Worm (Caenorhabditis elegans) whole organism, L4 larva: ENCODE results near the gene C05C12.5.

Source experiments
- F10B5.3 ChIP-seq: sonication (generic microtip); optimal IDR thresholded peaks from 2 replicates; lab custom pipeline; 2016; ENCODE audit warnings: mild to moderate bottlenecking, missing genetic modification characterization, missing compliant biosample characterization
- F37D6.2 ChIP-seq: sonication (generic microtip); optimal IDR thresholded peaks from 2 replicates; lab custom pipeline; 2016; ENCODE audit warnings: mild to moderate bottlenecking, missing genetic modification characterization, missing compliant biosample characterization
- T20F7.1 ChIP-seq: fragments of 200-800 bp; sonication (Bioruptor generic); optimal IDR thresholded peaks from 2 replicates; lab custom pipeline; 2018; ENCODE audit warnings: mild to moderate bottlenecking, missing genetic modification characterization, missing compliant biosample characterization
- Y75B8A.6 ChIP-seq: fragments of 200-800 bp; sonication (Bioruptor generic); IDR thresholded peaks from 2 replicates; pipeline ENCODE4 v1.3.6; 2022; ENCODE audit warnings: missing genetic modification reagents, missing genetic modification characterization, missing compliant biosample characterization
- aha-1 ChIP-seq: fragments of 150-350 bp; peaks from one replicate; lab custom pipeline; 2014; ENCODE audit warnings: missing biosample characterization, missing genetic modification characterization
- aly-2 ChIP-seq: sonication (generic microtip); optimal IDR thresholded peaks from 2 replicates; lab custom pipeline; 2018; ENCODE audit warnings: missing biosample characterization, missing genetic modification characterization
- arid-1 ChIP-seq: fragments of 200-800 bp; sonication (Bioruptor generic); conservative IDR thresholded peaks from 2 replicates; pipeline ENCODE4 v1.3.6; 2022; ENCODE audit warnings: missing genetic modification reagents, missing genetic modification characterization, missing compliant biosample characterization
- ces-1 ChIP-seq: fragments of 150-350 bp; sonication (generic microtip); optimal IDR thresholded peaks from 4 replicates; lab custom pipeline; 2014; ENCODE audit warnings: missing biosample characterization, missing genetic modification reagents, missing genetic modification characterization
- daf-12 ChIP-seq: fragments of 150-350 bp; optimal IDR thresholded peaks from 2 replicates; lab custom pipeline; 2014; ENCODE audit warnings: missing biosample characterization, missing genetic modification reagents, missing genetic modification characterization
- daf-8 ChIP-seq: fragments of 200-800 bp; sonication (Bioruptor generic); IDR thresholded peaks from 2 replicates; pipeline ENCODE4 v1.3.6; 2022; ENCODE audit warnings: missing genetic modification characterization, missing compliant biosample characterization
- dpl-1 ChIP-seq: fragments of 150-350 bp; optimal IDR thresholded peaks from 2 replicates; lab custom pipeline; 2014; ENCODE audit warnings: missing biosample characterization, missing genetic modification reagents, missing genetic modification characterization
- dve-1 ChIP-seq: sonication (generic microtip); optimal IDR thresholded peaks from 2 replicates; lab custom pipeline; 2017; ENCODE audit warnings: antibody characterized with exemption, mild to moderate bottlenecking, missing genetic modification characterization, missing compliant biosample characterization; ENCODE audit not compliant: insufficient read depth
- fkh-10 ChIP-seq: fragments of 150-350 bp; optimal IDR thresholded peaks from 2 replicates; lab custom pipeline; 2014; ENCODE audit warnings: missing biosample characterization, missing genetic modification reagents, missing genetic modification characterization
- fos-1 ChIP-seq: fragments of 150-350 bp; optimal IDR thresholded peaks from 2 replicates; lab custom pipeline; 2014; ENCODE audit warnings: missing biosample characterization, missing genetic modification characterization
- hif-1 ChIP-seq, 2 experiments: sonication (generic microtip); optimal IDR thresholded peaks; 2 replicates each; lab custom pipeline; 2016 to 2017; ENCODE audit warnings: missing compliant biosample characterization in 2 of 2, missing genetic modification characterization in 2 of 2, missing genetic modification reagents in 2 of 2, missing genotype in 2 of 2, mild to moderate bottlenecking in 1 of 2
- hlh-30 ChIP-seq: sonication (generic microtip); optimal IDR thresholded peaks from 2 replicates; lab custom pipeline; 2017; ENCODE audit warnings: antibody characterized with exemption, mild to moderate bottlenecking, missing genetic modification characterization, missing compliant biosample characterization; ENCODE audit not compliant: insufficient read depth
- hmg-1.1 ChIP-seq: fragments of 200-800 bp; sonication (Bioruptor generic); IDR thresholded peaks from 2 replicates; pipeline ENCODE4 v1.3.6; 2022; ENCODE audit warnings: missing genetic modification reagents, missing genetic modification characterization, missing compliant biosample characterization
- lin-15B ChIP-seq: fragments of 150-350 bp; sonication (generic microtip); optimal IDR thresholded peaks from 3 replicates; lab custom pipeline; 2014; ENCODE audit warnings: missing biosample characterization, missing genetic modification characterization
- lin-38 ChIP-seq: fragments of 200-800 bp; sonication (Bioruptor generic); IDR thresholded peaks from 2 replicates; pipeline ENCODE4 v1.3.6; 2022; ENCODE audit warnings: missing genetic modification reagents, missing genetic modification characterization, missing compliant biosample characterization
- lir-3 ChIP-seq: sonication (generic microtip); optimal IDR thresholded peaks from 2 replicates; lab custom pipeline; 2016; ENCODE audit warnings: mild to moderate bottlenecking, missing genetic modification characterization, missing compliant biosample characterization
- lsy-2 ChIP-seq, 2 experiments: fragments of 150-350 bp in 1 of 2; sonication (generic microtip) in 1 of 2; optimal IDR thresholded peaks; 2 replicates each; lab custom pipeline; 2014 to 2017; ENCODE audit warnings: missing biosample characterization in 2 of 2, missing genetic modification characterization in 2 of 2
- madf-9 ChIP-seq: fragments of 200-800 bp; sonication (Bioruptor generic); conservative IDR thresholded peaks from 2 replicates; pipeline ENCODE4 v1.3.6; 2022; ENCODE audit warnings: missing genetic modification reagents, missing genetic modification characterization, missing compliant biosample characterization
- mdl-1 ChIP-seq, 2 experiments: fragments of 150-350 bp in 1 of 2; sonication (generic microtip) in 1 of 2; optimal IDR thresholded peaks; 2 replicates each; lab custom pipeline; 2014 to 2017; ENCODE audit warnings: missing biosample characterization in 2 of 2, missing genetic modification characterization in 2 of 2
- mep-1 ChIP-seq: fragments of 150-350 bp; sonication (generic microtip); optimal IDR thresholded peaks from 3 replicates; lab custom pipeline; 2014; ENCODE audit warnings: missing biosample characterization, missing genetic modification characterization
- mes-2 ChIP-seq: sonication (generic microtip); optimal IDR thresholded peaks from 2 replicates; lab custom pipeline; 2016; ENCODE audit warnings: missing genotype, mild to moderate bottlenecking, missing genetic modification characterization, missing compliant biosample characterization; ENCODE audit not compliant: poor library complexity, severe bottlenecking
- mxl-3 ChIP-seq: fragments of 200-800 bp; sonication (Bioruptor generic); optimal IDR thresholded peaks from 2 replicates; lab custom pipeline; 2018; ENCODE audit warnings: mild to moderate bottlenecking, missing genetic modification characterization, missing compliant biosample characterization
- nhr-28 ChIP-seq: fragments of 150-350 bp; optimal IDR thresholded peaks from 2 replicates; lab custom pipeline; 2014; ENCODE audit warnings: missing biosample characterization, missing genetic modification characterization
- nhr-6 ChIP-seq: fragments of 150-350 bp; optimal IDR thresholded peaks from 2 replicates; lab custom pipeline; 2014; ENCODE audit warnings: missing biosample characterization, missing genetic modification characterization
- pha-4 ChIP-seq, 2 experiments: fragments of 150-350 bp in 1 of 2; fragments of 200-800 bp in 1 of 2; sonication (Bioruptor generic) in 1 of 2; IDR thresholded peaks in 1 of 2; optimal IDR thresholded peaks in 1 of 2; 2 replicates each; pipeline versions ENCODE4 v1.3.6 to Lab custom; 2014 to 2022; ENCODE audit warnings: missing genetic modification characterization in 2 of 2, missing genetic modification reagents in 2 of 2, missing biosample characterization in 1 of 2, missing compliant biosample characterization in 1 of 2
- pqm-1 ChIP-seq: sonication (generic microtip); optimal IDR thresholded peaks from 2 replicates; lab custom pipeline; 2017; ENCODE audit warnings: missing biosample characterization, missing genetic modification characterization
- rbr-2 ChIP-seq: sonication (generic microtip); optimal IDR thresholded peaks from 2 replicates; lab custom pipeline; 2016; ENCODE audit warnings: missing genotype, missing genetic modification characterization, missing compliant biosample characterization
- tra-1 ChIP-seq: fragments of 200-800 bp; sonication (Bioruptor generic); IDR thresholded peaks from 2 replicates; pipeline ENCODE4 v1.3.6; 2022; ENCODE audit warnings: missing genetic modification reagents, missing genetic modification characterization, missing compliant biosample characterization
- unc-62 ChIP-seq, 3 experiments: fragments of 150-350 bp in 1 of 3; sonication (generic microtip); optimal IDR thresholded peaks in 2 of 3; peaks in 1 of 3; 1 replicate in 1 of 3; 2 replicates in 2 of 3; lab custom pipeline; 2014 to 2017; ENCODE audit warnings: missing biosample characterization in 3 of 3, missing genetic modification characterization in 3 of 3, missing genetic modification reagents in 3 of 3, missing genotype in 1 of 3
- zfp-3 ChIP-seq: fragments of 200-800 bp; sonication (Bioruptor generic); conservative IDR thresholded peaks from 2 replicates; pipeline ENCODE4 v1.3.6; 2022; ENCODE audit warnings: missing genetic modification reagents, missing genetic modification characterization, missing compliant biosample characterization
- ztf-11 ChIP-seq: fragments of 150-350 bp; optimal IDR thresholded peaks from 2 replicates; lab custom pipeline; 2014; ENCODE audit warnings: missing biosample characterization, missing genetic modification characterization

C05C12.5 gene

ce11 chrIV:11260544-11261227, at the start of gene C05C12.5:
TSS of gene C05C12.5 (minus strand) at chrIV:11261185.
- no peak for TF ChIP-seq F37D6.2 (tag; lab: Kevin White, UChicago)
- TF ChIP-seq aha-1 (tag; lab: Kevin White, UChicago): peak; percentile 91
- no peak for TF ChIP-seq rbr-2 (tag; lab: Kevin White, UChicago)
- TF ChIP-seq fos-1 (tag; lab: Kevin White, UChicago): no peak
- TF ChIP-seq Y75B8A.6 (GFP tag; lab: Robert Waterston, UW): no peak
- no peak for TF ChIP-seq nhr-28
- peak in 1 of 2 experiments; percentile 88 for TF ChIP-seq unc-62 (GFP tag; optimal IDR thresholded peaks at IDR 0.05 in 1 of 2; lab: Kevin White, UChicago)
- no peak for TF ChIP-seq unc-62 (tag; optimal IDR thresholded peaks at IDR 0.05; lab: Kevin White, UChicago)
- TF ChIP-seq tra-1 (GFP tag; lab: Robert Waterston, UW): no peak

DNA sequence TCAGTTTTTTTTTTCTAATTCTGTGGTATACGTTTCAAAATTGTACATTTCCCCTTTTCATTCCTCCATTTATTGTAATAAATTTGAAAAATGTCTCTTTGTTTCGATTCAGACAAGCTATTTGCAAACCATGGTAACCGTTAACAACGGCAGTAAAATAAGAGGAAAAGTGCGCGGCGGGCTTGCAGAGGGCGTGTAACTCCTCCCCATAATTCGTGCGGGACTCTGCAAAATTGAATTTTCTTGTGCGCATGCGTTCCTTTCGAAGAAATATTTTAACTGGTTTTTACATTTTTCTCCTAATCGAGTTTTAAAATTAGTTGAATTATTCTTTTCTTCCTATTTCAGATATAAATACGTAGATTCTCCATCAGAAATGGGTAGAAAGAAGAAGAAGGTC, 49.6 kb upstream of the C05C12.5 start, which contains the start of gene znf-207:
TSS of gene znf-207 (plus strand) at position 349 of the 400 bp plus-strand sequence.
- TF ChIP-seq lsy-2 (tag; optimal IDR thresholded peaks at IDR 0.05; lab: Kevin White, UChicago) (peak in 1 of 2 experiments; percentile 67), dpl-1 (GFP tag; lab: Kevin White, UChicago) (peak; percentile 19), hlh-30 (tag; lab: Kevin White, UChicago) (peak; percentile 23), aly-2 (tag; lab: Kevin White, UChicago) (no peak), F37D6.2 (tag; lab: Kevin White, UChicago) (no peak), hmg-1.1 (peak; percentile 38; the same call in 1 of the 2 replicates), mep-1 (peak; percentile 62), T20F7.1 (GFP tag; lab: Kevin White, UChicago) (peak; percentile 11), lin-38 (peak; percentile 53), ztf-11 (tag; lab: Kevin White, UChicago) (no peak), pha-4 (GFP tag; IDR thresholded peaks at IDR 0.05; lab: Robert Waterston, UW) (no peak), pha-4 (tag; optimal IDR thresholded peaks at IDR 0.05; lab: Kevin White, UChicago) (peak; percentile 46), madf-9 (GFP tag; lab: Robert Waterston, UW) (no peak), ces-1 (GFP tag; lab: Kevin White, UChicago) (peak; percentile 80), arid-1 (GFP tag; lab: Robert Waterston, UW) (no peak), daf-8 (GFP tag; lab: Robert Waterston, UW) (no peak), fkh-10 (GFP tag; lab: Kevin White, UChicago) (peak; percentile 23), hif-1 (tag; optimal IDR thresholded peaks at IDR 0.05; lab: Kevin White, UChicago) (peak in 1 of 2 experiments; percentile 40), mes-2 (tag; lab: Kevin White, UChicago) (peak; percentile 81), dve-1 (tag; lab: Kevin White, UChicago) (peak; percentile 1), mxl-3 (GFP tag; lab: Kevin White, UChicago) (peak; percentile 27), pqm-1 (tag; lab: Kevin White, UChicago) (no peak), mdl-1 (tag; optimal IDR thresholded peaks at IDR 0.05; lab: Kevin White, UChicago) (peak in 1 of 2 experiments; percentile 39), zfp-3 (no peak), lir-3 (tag; lab: Kevin White, UChicago) (no peak), lin-15B (tag; lab: Kevin White, UChicago) (no peak), rbr-2 (tag; lab: Kevin White, UChicago) (peak; percentile 13)

- TF ChIP-seq daf-12 (tag; lab: Kevin White, UChicago): no peak
- peak; percentile 16 for TF ChIP-seq aha-1 (tag; lab: Kevin White, UChicago)
- peak; percentile 72 for TF ChIP-seq nhr-6 (tag; lab: Kevin White, UChicago)
- peak; percentile 10 for TF ChIP-seq F10B5.3 (tag; lab: Kevin White, UChicago)
- peak; percentile 54 for TF ChIP-seq mes-2 (tag; lab: Kevin White, UChicago)
- TF ChIP-seq lir-3 (tag; lab: Kevin White, UChicago): no peak
- peak in 1 of 2 experiments; percentile 51 for TF ChIP-seq lsy-2 (tag; optimal IDR thresholded peaks at IDR 0.05; lab: Kevin White, UChicago)
- TF ChIP-seq unc-62 (GFP tag; optimal IDR thresholded peaks at IDR 0.05 in 1 of 2; lab: Kevin White, UChicago): peak in 1 of 2 experiments; percentile 4
- TF ChIP-seq unc-62 (tag; optimal IDR thresholded peaks at IDR 0.05; lab: Kevin White, UChicago): no peak
- TF ChIP-seq, all 104 proteins: peak for 6
Measured at ce11 chrIV:11307770-11308169, 46.8 kb upstream of the C05C12.5 start.
